Fruit fly (Drosophila melanogaster) whole organism, prepupa: Measurements from ENCODE around the gene CG5445.

Experiments used
- CG10631 ChIP-seq: fragments of 200-800 bp; sonication (Bioruptor generic); optimal IDR thresholded peaks from 2 replicates; lab custom pipeline; 2016; ENCODE audit warnings: missing biosample characterization, missing genetic modification characterization
- CG10669 ChIP-seq: fragments of 200-800 bp; sonication (Bioruptor generic); optimal IDR thresholded peaks from 3 replicates; lab custom pipeline; 2018; ENCODE audit warnings: missing biosample characterization, mild to moderate bottlenecking, missing genetic modification characterization, moderate library complexity
- CG11294 ChIP-seq: fragments of 200-800 bp; sonication (Bioruptor generic); IDR thresholded peaks from 2 replicates; pipeline ENCODE4 v1.3.6; 2022; ENCODE audit warnings: missing biosample characterization, missing genetic modification characterization
- CG11762 ChIP-seq: fragments of 200-800 bp; sonication (Bioruptor generic); optimal IDR thresholded peaks from 3 replicates; lab custom pipeline; 2016; ENCODE audit warnings: missing biosample characterization, missing genetic modification characterization; ENCODE audit not compliant: insufficient read depth
- CG11902 ChIP-seq: fragments of 200-800 bp; sonication (Bioruptor generic); optimal IDR thresholded peaks from 3 replicates; lab custom pipeline; 2016; ENCODE audit warnings: missing biosample characterization, missing genetic modification characterization
- CG1621 ChIP-seq: fragments of 200-800 bp; sonication (Bioruptor generic); optimal IDR thresholded peaks from 3 replicates; lab custom pipeline; 2018; ENCODE audit warnings: missing biosample characterization, mild to moderate bottlenecking, missing genetic modification characterization
- CG16779 ChIP-seq: fragments of 200-800 bp; sonication (Bioruptor generic); optimal IDR thresholded peaks from 3 replicates; lab custom pipeline; 2017; ENCODE audit warnings: missing biosample characterization, mild to moderate bottlenecking, missing genetic modification characterization
- CG3032 ChIP-seq: fragments of 200-800 bp; optimal IDR thresholded peaks from 2 replicates; lab custom pipeline; 2019; ENCODE audit warnings: missing biosample characterization, mild to moderate bottlenecking, missing genetic modification characterization, moderate library complexity
- CG31627 ChIP-seq: fragments of 200-800 bp; sonication (Bioruptor generic); optimal IDR thresholded peaks from 3 replicates; lab custom pipeline; 2016; ENCODE audit warnings: missing biosample characterization, missing genetic modification characterization
- CG32006 ChIP-seq: fragments of 200-800 bp; sonication (Bioruptor generic); optimal IDR thresholded peaks from 3 replicates; lab custom pipeline; 2017; ENCODE audit warnings: missing biosample characterization, mild to moderate bottlenecking, missing genetic modification characterization
- CG34406 ChIP-seq: fragments of 200-800 bp; sonication (Bioruptor generic); optimal IDR thresholded peaks from 3 replicates; lab custom pipeline; 2016; ENCODE audit warnings: missing biosample characterization, missing genetic modification characterization
- CG3919 ChIP-seq: fragments of 200-800 bp; sonication (Bioruptor generic); optimal IDR thresholded peaks from 3 replicates; lab custom pipeline; 2016; ENCODE audit warnings: missing biosample characterization, missing genetic modification characterization
- CG4318 ChIP-seq: fragments of 200-800 bp; sonication (Bioruptor generic); optimal IDR thresholded peaks from 3 replicates; lab custom pipeline; 2017; ENCODE audit warnings: missing biosample characterization, mild to moderate bottlenecking, missing genetic modification characterization
- CG6163 ChIP-seq: fragments of 200-800 bp; sonication (Bioruptor generic); IDR thresholded peaks from 3 replicates; pipeline ENCODE4 v1.3.6; 2022; ENCODE audit warnings: missing biosample characterization, missing genetic modification characterization
- CG6276 ChIP-seq: fragments of 200-800 bp; sonication (Bioruptor generic); optimal IDR thresholded peaks from 2 replicates; lab custom pipeline; 2017; ENCODE audit warnings: missing biosample characterization, mild to moderate bottlenecking, missing genetic modification characterization
- CG6854 ChIP-seq: fragments of 200-800 bp; sonication (Bioruptor generic); optimal IDR thresholded peaks from 2 replicates; lab custom pipeline; 2017; ENCODE audit warnings: missing biosample characterization, mild to moderate bottlenecking, missing genetic modification characterization
- CG8632 ChIP-seq: fragments of 200-800 bp; sonication (Bioruptor generic); optimal IDR thresholded peaks from 3 replicates; lab custom pipeline; 2016; ENCODE audit warnings: missing biosample characterization, missing genetic modification characterization
- Eip78C ChIP-seq: fragments of 200-800 bp; sonication (Bioruptor generic); peaks from one replicate; lab custom pipeline; 2016; ENCODE audit warnings: missing biosample characterization, missing genetic modification characterization
- Eip93F ChIP-seq: fragments of 200-800 bp; sonication (Bioruptor generic); optimal IDR thresholded peaks from 2 replicates; lab custom pipeline; 2016; ENCODE audit warnings: missing biosample characterization, mild to moderate bottlenecking, missing genetic modification characterization
- Ets21C ChIP-seq: fragments of 200-800 bp; sonication (Bioruptor generic); optimal IDR thresholded peaks from 3 replicates; lab custom pipeline; 2016; ENCODE audit warnings: missing biosample characterization, missing genetic modification characterization
- Gug ChIP-seq: fragments of 200-800 bp; sonication (Bioruptor generic); IDR thresholded peaks from 2 replicates; pipeline ENCODE4 v1.3.6; 2022; ENCODE audit warnings: missing biosample characterization, missing genetic modification characterization
- Hr38 ChIP-seq: sonication (Bioruptor generic); optimal IDR thresholded peaks from 2 replicates; lab custom pipeline; 2016; ENCODE audit warnings: missing biosample characterization, missing genetic modification characterization
- Hr39 ChIP-seq: fragments of 200-800 bp; sonication (Bioruptor generic); optimal IDR thresholded peaks from 2 replicates; lab custom pipeline; 2016; ENCODE audit warnings: missing biosample characterization, missing genetic modification characterization
- Met ChIP-seq: fragments of 200-800 bp; sonication (Bioruptor generic); optimal IDR thresholded peaks from 3 replicates; lab custom pipeline; 2016; ENCODE audit warnings: missing biosample characterization, missing genetic modification characterization
- Smox ChIP-seq: fragments of 200-800 bp; sonication (Bioruptor generic); optimal IDR thresholded peaks from 3 replicates; lab custom pipeline; 2016; ENCODE audit warnings: missing biosample characterization, missing genetic modification characterization
- Sox102F ChIP-seq: fragments of 200-800 bp; sonication (Bioruptor generic); optimal IDR thresholded peaks from 2 replicates; lab custom pipeline; 2016; ENCODE audit warnings: missing biosample characterization, mild to moderate bottlenecking, missing genetic modification characterization
- Sox14 ChIP-seq: fragments of 200-800 bp; sonication (Bioruptor generic); optimal IDR thresholded peaks from 3 replicates; lab custom pipeline; 2016; ENCODE audit warnings: missing biosample characterization, missing genetic modification characterization
- Sox15 ChIP-seq: fragments of 200-800 bp; sonication (Bioruptor generic); optimal IDR thresholded peaks from 3 replicates; lab custom pipeline; 2016; ENCODE audit warnings: missing biosample characterization, missing genetic modification characterization
- achi ChIP-seq: fragments of 200-800 bp; sonication (Bioruptor generic); optimal IDR thresholded peaks from 3 replicates; lab custom pipeline; 2016; ENCODE audit warnings: missing biosample characterization, missing genetic modification characterization
- acj6 ChIP-seq: fragments of 200-800 bp; sonication (Bioruptor generic); optimal IDR thresholded peaks from 3 replicates; lab custom pipeline; 2016; ENCODE audit warnings: missing biosample characterization, missing genetic modification characterization
- dac ChIP-seq: fragments of 200-800 bp; sonication (Bioruptor generic); optimal IDR thresholded peaks from 2 replicates; lab custom pipeline; 2017; ENCODE audit warnings: missing biosample characterization, mild to moderate bottlenecking, missing genetic modification characterization
- dsx ChIP-seq: fragments of 200-800 bp; optimal IDR thresholded peaks from 3 replicates; lab custom pipeline; 2019; ENCODE audit warnings: missing biosample characterization, mild to moderate bottlenecking, missing genetic modification characterization, moderate library complexity; ENCODE audit not compliant: poor library complexity, severe bottlenecking
- eg ChIP-seq: fragments of 200-800 bp; sonication (Bioruptor generic); IDR thresholded peaks from 3 replicates; pipeline ENCODE4 v1.3.6; 2022; ENCODE audit warnings: missing biosample characterization, missing genetic modification characterization
- esn ChIP-seq: fragments of 200-800 bp; sonication (Bioruptor generic); optimal IDR thresholded peaks from 2 replicates; lab custom pipeline; 2016; ENCODE audit warnings: missing biosample characterization, mild to moderate bottlenecking, missing genetic modification characterization, moderate library complexity
- fd85E ChIP-seq: fragments of 200-800 bp; sonication (Bioruptor generic); optimal IDR thresholded peaks from 3 replicates; lab custom pipeline; 2016; ENCODE audit warnings: missing biosample characterization, missing genetic modification characterization
- lz ChIP-seq: fragments of 200-800 bp; sonication (Bioruptor generic); optimal IDR thresholded peaks from 3 replicates; lab custom pipeline; 2016; ENCODE audit warnings: missing biosample characterization, missing genetic modification characterization
- net ChIP-seq: fragments of 200-800 bp; sonication (Bioruptor generic); optimal IDR thresholded peaks from 3 replicates; lab custom pipeline; 2016; ENCODE audit warnings: missing biosample characterization, missing genetic modification characterization
- pdm3 ChIP-seq: fragments of 200-800 bp; sonication (Bioruptor generic); optimal IDR thresholded peaks from 3 replicates; lab custom pipeline; 2016; ENCODE audit warnings: missing biosample characterization, missing genetic modification characterization
- salr ChIP-seq, 2 experiments: fragments of 200-800 bp; sonication (Bioruptor generic); optimal IDR thresholded peaks; 3 replicates each; lab custom pipeline; 2016 to 2018; ENCODE audit warnings: missing biosample characterization in 2 of 2, missing genetic modification characterization in 2 of 2, mild to moderate bottlenecking in 1 of 2
- spab ChIP-seq: fragments of 200-800 bp; sonication (Bioruptor generic); optimal IDR thresholded peaks from 2 replicates; lab custom pipeline; 2017; ENCODE audit warnings: missing biosample characterization, mild to moderate bottlenecking, missing genetic modification characterization, missing genetic modification reagents
- svp ChIP-seq: fragments of 200-800 bp; sonication (Bioruptor generic); peaks from one replicate; lab custom pipeline; 2016; ENCODE audit warnings: missing biosample characterization, missing genetic modification characterization
- vri ChIP-seq: fragments of 200-800 bp; sonication (Bioruptor generic); optimal IDR thresholded peaks from 3 replicates; lab custom pipeline; 2016; ENCODE audit warnings: missing biosample characterization, mild to moderate bottlenecking, missing genetic modification characterization

CG5445 gene

dm6 chrX:17237421-17237820, 44.9 kb upstream of the CG5445 start (continued):
- TF ChIP-seq CG1621 (tag; lab: Kevin White, UChicago) (peak; percentile 2), acj6 (GFP tag; lab: Kevin White, UChicago) (peak; percentile 75), Smox (GFP tag; lab: Kevin White, UChicago) (peak; percentile 32), dsx (GFP tag; lab: Kevin White, UChicago) (peak; percentile 70), CG16779 (no peak), CG11294 (GFP tag; lab: Robert Waterston, UW) (no peak), Hr39 (GFP tag; lab: Kevin White, UChicago) (no peak), vri (GFP tag; lab: Kevin White, UChicago) (no peak), achi (GFP tag; lab: Kevin White, UChicago) (peak; percentile 77), CG6854 (GFP tag; lab: Kevin White, UChicago) (no peak), Sox102F (GFP tag; lab: Kevin White, UChicago) (peak; percentile 35), esn (peak; percentile 61), Sox14 (GFP tag; lab: Kevin White, UChicago) (peak; percentile 41), net (GFP tag; lab: Kevin White, UChicago) (peak; percentile 78), CG3919 (peak; percentile 77), Gug (no peak; the same call in 1 of the 2 replicates), spab (GFP tag; lab: Kevin White, UChicago) (peak; percentile 55), Sox15 (GFP tag; lab: Kevin White, UChicago) (peak; percentile 23), pdm3 (GFP tag; lab: Kevin White, UChicago) (peak; percentile 70), CG6163 (GFP tag; lab: Robert Waterston, UW) (peak; percentile 62), CG6276 (GFP tag; lab: Kevin White, UChicago) (peak; percentile 78), salr (GFP tag; optimal IDR thresholded peaks at IDR 0.05; lab: Kevin White, UChicago) (peak in 1 of 2 experiments; percentile 77), svp (GFP tag; lab: Kevin White, UChicago) (peak; percentile 55), Met (GFP tag; lab: Kevin White, UChicago) (peak; percentile 55), CG10631 (GFP tag; lab: Kevin White, UChicago) (peak; percentile 73), CG8632 (GFP tag; lab: Kevin White, UChicago) (peak; percentile 71), Ets21C (no peak), CG3032 (peak; percentile 67), CG4318 (peak; percentile 79), lz (peak; percentile 28), dac (GFP tag; lab: Kevin White, UChicago) (peak; percentile 49), CG34406 (GFP tag; lab: Kevin White, UChicago) (peak; percentile 67), CG11762 (GFP tag; lab: Kevin White, UChicago) (peak; percentile 63), CG10669 (GFP tag; lab: Kevin White, UChicago) (no peak)

- no peak for TF ChIP-seq fd85E (GFP tag; lab: Kevin White, UChicago)
- no peak for TF ChIP-seq Sox14 (GFP tag; lab: Kevin White, UChicago)
- TF ChIP-seq Gug = no peak
- no peak for TF ChIP-seq CG31627 (GFP tag; lab: Kevin White, UChicago)
- TF ChIP-seq Eip78C (GFP tag; lab: Kevin White, UChicago) = peak; percentile 46
- no peak for TF ChIP-seq CG34406 (GFP tag; lab: Kevin White, UChicago)
Observed at dm6 chrX:17244854-17245253, 37.4 kb upstream of the CG5445 start, which contains the start of gene CG8915. TSS of gene CG8915 (minus strand) at chrX:17245001.

- no peak for TF ChIP-seq CG10669 (GFP tag; lab: Kevin White, UChicago)
- no peak for TF ChIP-seq CG11902
- TF ChIP-seq Met (GFP tag; lab: Kevin White, UChicago) = no peak
- TF ChIP-seq CG6854 (GFP tag; lab: Kevin White, UChicago) = no peak
- no peak for TF ChIP-seq Hr38 (GFP tag; lab: Kevin White, UChicago)
- TF ChIP-seq acj6 (GFP tag; lab: Kevin White, UChicago) = no peak
- TF ChIP-seq CG16779 = no peak
- TF ChIP-seq Hr39 (GFP tag; lab: Kevin White, UChicago) = no peak
- TF ChIP-seq Ets21C = no peak
- TF ChIP-seq CG32006 (GFP tag; lab: Kevin White, UChicago) = no peak
- no peak for TF ChIP-seq CG11294 (GFP tag; lab: Robert Waterston, UW)
- no peak for TF ChIP-seq CG3919
- no peak for TF ChIP-seq eg (GFP tag; lab: Robert Waterston, UW)
- no peak for TF ChIP-seq Sox14 (GFP tag; lab: Kevin White, UChicago)
- TF ChIP-seq achi (GFP tag; lab: Kevin White, UChicago) = no peak
- TF ChIP-seq Gug = no peak
- no peak for TF ChIP-seq Eip93F
Observed at dm6 chrX:17246916-17247315, 35.4 kb upstream of the CG5445 start, which contains the start of gene CG42854. TSS of gene CG42854 (minus strand) at chrX:17247016.
